Fruit fly (Drosophila melanogaster) whole organism, embryonic: Measurements from ENCODE around the gene CG31204.

ENCODE experiments used
- CG10959 ChIP-seq: fragments of 200-800 bp; sonication (Bioruptor generic); IDR thresholded peaks from 2 replicates; pipeline ENCODE4 v1.3.6; 2022; ENCODE audit warnings: missing biosample characterization, missing genetic modification characterization
- CTCF ChIP-seq: fragments of 200-800 bp; sonication (Bioruptor generic); optimal IDR thresholded peaks from 2 replicates; lab custom pipeline; 2017; ENCODE audit warnings: missing biosample characterization, mild to moderate bottlenecking, missing genetic modification characterization, moderate library complexity
- Lhr ChIP-seq: fragments of 200-800 bp; sonication (Bioruptor generic); optimal IDR thresholded peaks from 3 replicates; lab custom pipeline; 2017; ENCODE audit warnings: mild to moderate bottlenecking, missing biosample characterization, missing genetic modification reagents, missing genetic modification characterization
- vvl ChIP-seq: fragments of 200-800 bp; sonication (Bioruptor generic); IDR thresholded peaks from 2 replicates; pipeline ENCODE4 v1.3.6; 2022; ENCODE audit warnings: missing biosample characterization, missing genetic modification characterization

DNA sequence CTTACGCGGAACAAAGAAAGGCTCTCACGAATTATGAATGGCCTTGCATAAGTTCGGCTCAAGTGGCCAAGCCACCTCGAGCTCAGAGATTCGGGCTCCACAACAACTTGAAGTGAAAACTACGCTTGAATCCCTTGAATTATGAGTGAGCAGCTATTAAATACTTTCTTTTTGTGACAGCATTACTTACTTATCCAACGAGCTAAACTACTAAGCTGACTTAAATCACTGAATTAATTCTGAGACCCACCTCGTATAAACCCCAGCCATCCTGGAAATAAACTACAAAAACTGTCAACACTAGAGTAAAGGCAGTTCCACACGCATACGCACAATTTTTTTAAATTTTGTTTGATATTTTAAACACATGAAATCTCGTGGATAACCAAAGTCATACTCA, 21.2 kb downstream of the CG31204 start, which contains the start of gene gskt:
- TF ChIP-seq Lhr (GFP tag; lab: Kevin White, UChicago) (no peak), vvl (no peak), CG10959 (no peak), CTCF (no peak)
